Worm (Caenorhabditis elegans): Measurements from ENCODE around the gene AH10.4.

- TF ChIP-seq dao-5 (tag; optimal IDR thresholded peaks at IDR 0.05) (no peak), him-1 (tag; optimal IDR thresholded peaks at IDR 0.05) (no peak)
These were observed 40.0 kb upstream of the AH10.4 start, which contains the start of gene ceh-74 for ce11 chrV:14177657-14178129.
